Worm (Caenorhabditis elegans): ENCODE measurements around the gene pph-4.2.

Gene pph-4.2

DNA sequence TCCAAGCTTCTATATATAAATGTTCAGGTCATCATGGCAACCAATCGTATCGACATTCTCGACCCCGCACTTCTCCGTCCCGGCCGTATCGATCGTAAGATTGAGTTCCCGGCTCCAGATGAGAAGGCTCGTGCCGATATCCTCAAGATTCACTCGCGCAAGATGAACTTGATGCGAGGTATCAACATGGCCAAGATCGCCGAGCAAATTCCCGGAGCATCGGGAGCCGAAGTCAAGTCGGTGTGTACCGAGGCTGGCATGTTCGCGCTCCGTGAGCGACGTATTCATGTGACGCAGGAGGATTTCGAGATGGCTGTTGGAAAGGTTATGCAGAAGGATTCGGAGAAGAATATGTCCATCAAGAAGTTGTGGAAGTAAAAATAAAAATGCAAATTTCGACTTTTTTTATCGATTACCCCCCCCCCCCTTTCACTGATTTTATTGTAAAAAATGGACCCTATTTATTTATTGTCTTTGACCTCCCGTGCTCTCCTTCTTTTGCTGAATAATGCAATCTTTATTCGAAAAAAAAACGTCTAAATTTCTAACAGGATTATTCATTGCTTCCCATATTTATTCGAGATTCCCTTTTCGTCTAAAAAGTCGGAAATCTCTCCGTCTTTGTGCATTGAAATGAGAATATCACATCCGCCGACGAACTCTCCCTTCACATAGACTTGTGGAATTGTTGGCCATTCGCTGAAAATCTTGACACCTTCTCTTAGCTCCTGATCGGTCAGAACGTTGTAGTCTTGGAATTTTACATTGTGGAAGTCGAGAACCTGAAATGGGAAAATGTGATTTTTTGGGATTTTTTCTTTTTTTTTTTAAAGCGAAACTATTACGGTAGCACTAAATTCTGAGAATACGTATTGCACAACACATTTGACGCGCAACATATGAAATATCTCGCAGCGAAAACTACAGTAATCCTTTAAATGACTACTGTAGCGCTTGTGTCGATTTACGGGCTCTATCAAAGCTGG lies 4.7 kb downstream of the pph-4.2 start:
- TF ChIP-seq lin-35 (GFP tag; optimal IDR thresholded peaks at IDR 0.05) (no peak), efl-1 (optimal IDR thresholded peaks at IDR 0.05) (no peak), efl-1 (GFP tag; optimal IDR thresholded peaks at IDR 0.05 in 1 of 2) (peak in 1 of 2 experiments; percentile 21)

DNA sequence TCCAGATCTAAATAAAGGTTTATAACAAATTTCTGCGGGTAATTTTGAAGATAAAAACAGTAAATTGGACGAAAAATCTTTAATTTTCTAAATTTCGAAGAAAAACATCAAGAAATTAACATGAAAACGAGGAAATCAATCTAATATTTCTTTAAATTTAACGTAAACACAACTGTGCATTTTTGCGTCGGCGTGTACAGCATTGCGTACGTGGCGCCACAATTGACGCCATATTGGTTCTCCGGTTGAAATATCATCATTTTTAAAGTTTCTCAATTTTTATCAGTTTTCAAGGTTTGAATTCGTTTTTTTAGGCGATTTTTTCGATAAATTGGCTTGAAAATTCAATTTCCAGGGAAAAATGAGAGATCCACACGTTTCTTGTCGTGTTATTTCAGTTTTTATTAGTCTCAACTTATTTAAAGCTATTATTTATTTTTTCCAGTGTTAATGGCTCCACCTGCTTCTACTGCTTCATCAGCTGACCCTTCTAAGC lies 7.0 kb downstream of the pph-4.2 start, which contains the start of gene rpt-6:
Gene rpt-6, plus strand, starts transcription at position 446 of the 496 bp plus-strand sequence.
- no peak for TF ChIP-seq hlh-4 (tag; optimal IDR thresholded peaks at IDR 0.05)
- TF ChIP-seq aly-2 (tag; optimal IDR thresholded peaks at IDR 0.05): no peak
- TF ChIP-seq zip-4 (GFP tag; optimal IDR thresholded peaks at IDR 0.05): no peak
- TF ChIP-seq snu-23 (GFP tag; optimal IDR thresholded peaks at IDR 0.05): peak; percentile 78
- no peak for TF ChIP-seq nhr-237 (tag; optimal IDR thresholded peaks at IDR 0.05)
- TF ChIP-seq pqm-1 (tag; optimal IDR thresholded peaks at IDR 0.05): no peak
- TF ChIP-seq grh-1 (GFP tag; IDR thresholded peaks at IDR 0.05): no peak
- peak; percentile 49 for TF ChIP-seq nhr-19 (GFP tag; conservative IDR thresholded peaks at IDR 0.05)
- no peak for TF ChIP-seq mep-1 (tag; optimal IDR thresholded peaks at IDR 0.05)
- peak; percentile 47 for TF ChIP-seq nhr-90 (tag; optimal IDR thresholded peaks at IDR 0.05; ENCODE audit: poor library complexity)
- no peak for TF ChIP-seq pax-3 (tag; optimal IDR thresholded peaks at IDR 0.05)
- TF ChIP-seq C16A3.4 (tag; optimal IDR thresholded peaks at IDR 0.05): peak; percentile 43
- TF ChIP-seq sox-4 (tag; optimal IDR thresholded peaks at IDR 0.05): no peak
- TF ChIP-seq ceh-8 (GFP tag; optimal IDR thresholded peaks at IDR 0.05): no peak
- TF ChIP-seq lin-15B (tag; optimal IDR thresholded peaks at IDR 0.05): peak; percentile 18
- no peak for TF ChIP-seq lir-3 (tag; optimal IDR thresholded peaks at IDR 0.05; ENCODE audit: poor library complexity)
- TF ChIP-seq blmp-1 (tag; optimal IDR thresholded peaks at IDR 0.05): no peak
- peak; percentile 33 for TF ChIP-seq snpc-4 (tag; optimal IDR thresholded peaks at IDR 0.05)
- TF ChIP-seq mab-9 (GFP tag; IDR thresholded peaks at IDR 0.05): peak; percentile 38; the same call in 1 of the 2 replicates
- TF ChIP-seq vab-15 (tag; optimal IDR thresholded peaks at IDR 0.05): no peak
- no peak for TF ChIP-seq Y116A8C.19 (tag; optimal IDR thresholded peaks at IDR 0.05; ENCODE audit: borderline replicate concordance)
- no peak for TF ChIP-seq hlh-17 (GFP tag; optimal IDR thresholded peaks at IDR 0.05; ENCODE audit: borderline replicate concordance)
- TF ChIP-seq fos-1 (tag; optimal IDR thresholded peaks at IDR 0.05): no peak
- TF ChIP-seq nhr-28 (tag; optimal IDR thresholded peaks at IDR 0.05): no peak
- no peak for TF ChIP-seq fkh-10 (GFP tag; optimal IDR thresholded peaks at IDR 0.05)
- peak; percentile 19 for TF ChIP-seq hpl-2 (GFP tag; optimal IDR thresholded peaks at IDR 0.05)
- TF ChIP-seq nhr-71 (tag; optimal IDR thresholded peaks at IDR 0.05): peak; percentile 51
- TF ChIP-seq mef-2 (tag; optimal IDR thresholded peaks at IDR 0.05): no peak
- no peak for TF ChIP-seq tlp-1 (tag; optimal IDR thresholded peaks at IDR 0.05)
- TF ChIP-seq lin-13 (GFP tag; optimal IDR thresholded peaks at IDR 0.05): peak; percentile 30
- TF ChIP-seq fkh-8 (tag; optimal IDR thresholded peaks at IDR 0.05): no peak
- no peak for TF ChIP-seq egl-27 (tag; optimal IDR thresholded peaks at IDR 0.05)
- no peak for TF ChIP-seq ces-1 (GFP tag; optimal IDR thresholded peaks at IDR 0.05)
- peak; percentile 71 for TF ChIP-seq rnt-1 (tag; optimal IDR thresholded peaks at IDR 0.05)
- TF ChIP-seq nhr-20 (tag; optimal IDR thresholded peaks at IDR 0.05): peak; percentile 55
- TF ChIP-seq dpl-1 (GFP tag; optimal IDR thresholded peaks at IDR 0.05): peak; percentile 55 to 77 (median 72)
- TF ChIP-seq efl-1 (optimal IDR thresholded peaks at IDR 0.05): peak; percentile 68 to 80
- peak; percentile 78 to 97 for TF ChIP-seq efl-1 (GFP tag; optimal IDR thresholded peaks at IDR 0.05 in 1 of 2)
- no peak for TF ChIP-seq unc-86 (tag; optimal IDR thresholded peaks at IDR 0.05)
- TF ChIP-seq ceh-88 (GFP tag; IDR thresholded peaks at IDR 0.05): no peak
- no peak for TF ChIP-seq unc-30 (tag; optimal IDR thresholded peaks at IDR 0.05)
- TF ChIP-seq ztf-4 (tag; optimal IDR thresholded peaks at IDR 0.05): no peak
- no peak for TF ChIP-seq C34B4.2 (tag; optimal IDR thresholded peaks at IDR 0.05)
- no peak for TF ChIP-seq nhr-76 (tag; optimal IDR thresholded peaks at IDR 0.05)
- peak; percentile 29 for TF ChIP-seq aha-1 (tag; optimal IDR thresholded peaks at IDR 0.05)
- TF ChIP-seq ama-1 (optimal IDR thresholded peaks at IDR 0.05): no peak
- TF ChIP-seq ceh-63 (GFP tag; optimal IDR thresholded peaks at IDR 0.05): no peak
- TF ChIP-seq tbx-2 (tag; optimal IDR thresholded peaks at IDR 0.05): peak; percentile 60
